Worm (Caenorhabditis elegans): ENCODE measurements around the gene nhr-189.

The nhr-189 gene

DNA sequence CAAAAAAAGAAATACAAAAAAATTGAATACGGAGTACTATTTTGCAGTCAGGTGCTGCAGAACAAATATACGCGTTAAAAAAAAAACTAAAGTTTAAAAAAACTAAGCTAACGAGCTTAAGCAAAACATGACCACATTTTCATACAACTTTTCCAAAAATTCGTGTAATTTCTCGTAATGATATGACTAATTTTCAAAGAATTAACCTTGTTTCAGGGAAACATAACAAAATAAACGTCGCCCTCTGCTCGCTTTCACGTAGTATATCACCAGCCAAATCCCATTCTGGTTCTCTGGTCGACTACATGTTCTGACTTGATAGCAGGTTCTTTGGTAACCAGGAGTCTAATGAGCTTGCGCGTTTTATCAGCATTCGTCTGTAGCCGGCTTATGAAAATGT is 10.3 kb upstream of the nhr-189 start:
- TF ChIP-seq unc-62 (GFP tag; optimal IDR thresholded peaks at IDR 0.05), result no peak

- TF ChIP-seq unc-62 (GFP tag; optimal IDR thresholded peaks at IDR 0.05), result no peak
These were observed 8.9 kb upstream of the nhr-189 start, which contains the start of gene nhr-157 for ce11 chrV:3868905-3869304. TSS of gene nhr-157 (minus strand) at chrV:3869005.

DNA sequence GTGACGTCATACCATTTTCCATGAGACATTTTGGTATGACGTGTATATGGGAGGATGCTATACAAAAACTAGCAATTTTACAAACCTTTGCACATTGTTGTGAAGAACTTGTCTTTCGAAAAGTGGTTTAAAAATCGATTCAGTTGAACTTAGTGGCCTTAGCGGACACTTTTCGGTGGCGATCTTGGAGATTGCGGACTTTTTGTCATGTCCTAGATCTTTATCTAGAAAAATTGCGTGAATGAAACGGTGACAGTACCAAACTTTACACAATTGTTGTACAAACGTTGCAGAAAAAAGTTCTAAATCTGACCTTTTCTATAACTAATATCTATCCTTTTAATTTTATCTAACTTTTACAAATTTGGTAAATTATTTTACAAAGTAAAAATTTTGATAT is 5.2 kb upstream of the nhr-189 start:
- no peak for TF ChIP-seq unc-62 (GFP tag; optimal IDR thresholded peaks at IDR 0.05)

DNA sequence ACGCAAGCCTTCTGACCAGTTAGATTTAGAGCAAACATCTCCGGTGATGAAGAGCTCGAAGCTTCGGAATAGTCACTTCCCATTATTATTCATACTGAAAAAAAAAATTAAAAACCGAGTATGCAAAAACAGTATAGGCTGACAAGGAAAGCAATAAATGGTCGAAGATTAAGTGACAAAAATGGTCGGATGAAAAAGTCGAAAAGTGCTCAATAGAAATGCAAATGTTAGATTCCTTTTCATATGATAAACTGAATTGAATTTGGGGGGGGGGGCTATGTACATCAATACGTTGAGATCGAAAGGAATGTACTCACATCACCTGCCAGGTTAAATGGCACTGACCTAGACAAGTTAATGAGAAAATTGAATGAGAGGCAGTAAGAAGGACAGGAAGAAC is 2.8 kb upstream of the nhr-189 start, which contains the start of gene nhr-187:
Gene nhr-187 (minus strand): TSS at position 101 of the 400 bp plus-strand sequence.
- TF ChIP-seq unc-62 (GFP tag; optimal IDR thresholded peaks at IDR 0.05), result no peak

- no peak for TF ChIP-seq unc-62 (GFP tag; optimal IDR thresholded peaks at IDR 0.05)
These were observed 2.3 kb downstream of the nhr-189 start, which contains the start of gene nhr-188 for ce11 chrV:3857778-3858177. TSS of gene nhr-188 (minus strand) at chrV:3857861.

ce11 chrV:3855916-3856315 is 4.1 kb downstream of the nhr-189 start:
- TF ChIP-seq unc-62 (GFP tag; optimal IDR thresholded peaks at IDR 0.05), result no peak

- no peak for TF ChIP-seq unc-62 (GFP tag; optimal IDR thresholded peaks at IDR 0.05)
These were observed 5.2 kb downstream of the nhr-189 start, which contains the start of gene nhr-186 for ce11 chrV:3854847-3855246. TSS of gene nhr-186 (minus strand) at chrV:3854947.

- no peak for TF ChIP-seq unc-62 (GFP tag; optimal IDR thresholded peaks at IDR 0.05)
These were observed 8.3 kb downstream of the nhr-189 start for ce11 chrV:3851760-3852159.

DNA sequence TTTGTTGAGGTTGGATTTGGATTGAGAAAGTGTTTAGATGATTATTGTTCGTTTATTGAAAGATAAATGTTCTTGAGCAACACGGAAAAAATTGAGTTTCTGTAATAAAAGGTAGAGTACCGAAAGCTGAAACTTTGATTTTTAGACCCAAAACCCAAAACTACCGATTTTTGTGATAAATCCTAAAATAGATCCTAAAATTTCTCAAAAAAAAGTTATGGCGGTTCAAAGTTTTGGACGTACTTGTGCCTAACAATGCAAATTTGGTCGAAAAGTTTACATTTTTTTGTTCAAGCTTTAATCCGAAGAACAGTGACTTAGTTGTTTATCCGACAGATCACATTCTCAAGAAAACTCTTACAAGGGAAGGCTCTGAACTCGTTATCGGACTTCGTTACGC is 12.8 kb downstream of the nhr-189 start, which contains the start of gene nhr-185:
Gene nhr-185 (minus strand): TSS at position 101 of the 400 bp plus-strand sequence.
- no peak for TF ChIP-seq unc-62 (GFP tag; optimal IDR thresholded peaks at IDR 0.05)

- TF ChIP-seq unc-62 (GFP tag; optimal IDR thresholded peaks at IDR 0.05), result no peak
These were observed 16.1 kb downstream of the nhr-189 start, which contains the start of gene ugt-32 for ce11 chrV:3843926-3844325. TSS of gene ugt-32 (minus strand) at chrV:3844007.

DNA sequence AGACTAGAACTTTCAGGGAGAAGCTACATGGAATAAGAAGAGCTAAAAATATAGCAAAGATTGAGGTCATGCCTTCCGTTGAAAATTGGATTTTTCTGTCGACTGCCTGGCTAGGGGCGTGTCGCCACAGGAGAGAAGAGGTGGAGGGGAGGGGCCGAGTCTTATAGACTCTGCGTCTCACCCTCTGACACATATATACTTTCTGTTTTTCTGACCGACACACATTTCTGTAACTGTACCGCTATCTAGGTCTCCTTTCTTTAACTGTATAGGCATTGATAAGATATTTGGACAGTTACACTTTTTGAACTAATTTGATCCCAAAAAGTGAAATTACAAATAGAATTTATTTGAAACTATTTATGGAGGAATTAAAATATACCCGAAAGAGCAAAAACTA is 18.6 kb downstream of the nhr-189 start:
- TF ChIP-seq unc-62 (GFP tag; optimal IDR thresholded peaks at IDR 0.05), result no peak

- no peak for TF ChIP-seq unc-62 (GFP tag; optimal IDR thresholded peaks at IDR 0.05)
These were observed 27.4 kb downstream of the nhr-189 start for ce11 chrV:3832661-3833060.

DNA sequence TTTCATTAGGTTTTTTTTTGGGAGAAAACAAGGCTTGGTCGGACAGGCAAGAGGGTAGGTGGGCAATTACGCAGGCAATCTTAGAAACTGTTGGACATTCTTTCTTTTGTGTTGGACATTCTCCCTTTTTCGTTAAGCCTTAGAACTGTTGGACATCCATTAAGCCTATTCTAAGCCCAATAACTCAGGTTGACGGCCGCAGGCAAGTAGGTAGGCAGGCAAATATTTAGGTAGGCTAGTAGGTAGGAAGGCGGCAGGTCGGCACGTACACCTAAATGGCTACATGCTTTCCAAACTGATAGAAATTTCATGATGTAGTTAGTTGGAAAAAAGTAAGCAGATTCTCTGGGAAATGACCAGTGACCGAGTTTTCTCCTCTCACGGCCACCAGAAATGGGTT is 27.9 kb downstream of the nhr-189 start:
- no peak for TF ChIP-seq unc-62 (GFP tag; optimal IDR thresholded peaks at IDR 0.05)

- TF ChIP-seq unc-62 (GFP tag; optimal IDR thresholded peaks at IDR 0.05), result no peak
These were observed 28.4 kb downstream of the nhr-189 start, which contains the start of gene H10D18.5 for ce11 chrV:3831616-3832015. TSS of gene H10D18.5 (minus strand) at chrV:3831716.

DNA sequence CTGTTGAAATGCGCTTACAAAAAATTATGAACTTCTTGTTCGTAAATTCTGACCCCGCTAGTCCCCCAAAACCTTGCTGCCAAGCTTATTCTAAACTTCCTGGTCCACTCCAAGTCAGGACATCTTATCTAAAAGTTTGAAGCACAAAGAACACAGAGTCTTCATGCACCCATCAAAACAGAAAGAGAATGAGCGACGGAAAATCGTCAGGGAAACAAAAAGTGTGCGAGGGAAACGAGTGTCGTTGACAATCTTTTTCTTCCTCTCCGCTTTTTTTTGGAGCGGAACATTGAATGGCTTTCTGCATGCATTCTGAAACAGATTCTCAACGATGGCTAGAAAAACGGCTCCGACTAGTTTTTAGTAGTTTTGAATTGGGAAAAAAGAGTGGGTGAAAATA is 34.9 kb downstream of the nhr-189 start:
- no peak for TF ChIP-seq unc-62 (GFP tag; optimal IDR thresholded peaks at IDR 0.05)

- no peak for TF ChIP-seq unc-62 (GFP tag; optimal IDR thresholded peaks at IDR 0.05)
These were observed 39.2 kb downstream of the nhr-189 start for ce11 chrV:3820875-3821274.

ce11 chrV:3814938-3815337 is 45.1 kb downstream of the nhr-189 start, which contains the start of gene H10D18.1:
TSS of gene H10D18.1 (plus strand) at chrV:3815214.
- TF ChIP-seq unc-62 (GFP tag; optimal IDR thresholded peaks at IDR 0.05), result no peak

DNA sequence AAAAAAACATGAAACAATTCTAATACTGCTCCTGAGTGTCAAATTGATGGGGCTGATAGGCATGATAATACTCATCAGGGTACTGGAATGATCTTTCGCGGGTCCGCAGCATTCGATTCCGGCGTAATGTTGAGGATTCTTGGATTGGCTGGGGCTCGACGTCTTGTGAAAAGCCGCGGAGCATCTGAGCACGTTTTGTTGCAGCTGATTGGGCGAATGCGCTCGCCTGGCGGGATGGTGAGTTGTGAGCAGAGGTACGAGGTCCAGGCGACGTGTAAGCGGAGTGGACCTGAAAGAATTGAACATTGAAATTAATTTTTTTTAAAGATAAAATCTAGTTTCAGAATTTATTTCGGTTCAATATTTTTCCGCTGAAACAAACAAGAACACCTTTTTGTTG is 46.0 kb downstream of the nhr-189 start:
- no peak for TF ChIP-seq unc-62 (GFP tag; optimal IDR thresholded peaks at IDR 0.05)
